Worm (Caenorhabditis elegans) whole organism, L3 larva: Measurements from ENCODE around the gene sdz-12.

ENCODE experiments used
- mml-1 ChIP-seq: fragments of 150-350 bp; sonication (generic microtip); optimal IDR thresholded peaks from 3 replicates; lab custom pipeline; 2014; ENCODE audit warnings: missing biosample characterization, missing genetic modification characterization
- nhr-76 ChIP-seq: fragments of 150-350 bp; sonication (generic microtip); optimal IDR thresholded peaks from 5 replicates; lab custom pipeline; 2014; ENCODE audit warnings: missing biosample characterization, missing genetic modification characterization
- sea-2 ChIP-seq: fragments of 150-350 bp; sonication (generic microtip); optimal IDR thresholded peaks from 4 replicates; lab custom pipeline; 2014; ENCODE audit warnings: missing biosample characterization, missing genetic modification reagents, missing genetic modification characterization

DNA sequence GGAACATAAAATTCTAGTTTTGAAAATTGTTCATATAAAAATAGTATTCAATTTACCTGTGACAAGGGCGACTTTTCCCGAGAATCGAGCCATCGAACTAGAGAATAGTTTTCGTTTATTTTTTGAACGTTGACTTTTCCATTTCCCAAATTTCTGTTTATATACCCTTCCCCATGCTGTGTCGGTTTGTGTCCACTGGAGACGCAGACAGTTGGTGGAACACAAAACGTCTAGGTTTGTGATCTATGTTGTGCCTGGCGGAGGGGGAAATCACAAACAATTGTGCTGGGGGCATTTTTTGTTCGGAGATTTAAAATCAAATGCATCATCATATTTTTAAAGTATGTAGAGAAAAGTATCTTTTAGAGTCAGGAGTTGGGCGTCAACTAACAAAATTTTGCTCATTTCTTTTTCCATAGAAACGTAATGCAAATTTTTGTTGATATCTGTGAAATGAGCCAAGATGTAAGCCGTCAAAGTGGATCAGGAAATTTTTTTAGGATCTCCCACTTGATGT is 12.1 kb upstream of the sdz-12 start, which contains the start of gene nta-1:
- TF ChIP-seq mml-1 (no peak), nhr-76 (tag; lab: Kevin White, UChicago) (no peak), sea-2 (GFP tag; lab: Kevin White, UChicago) (no peak)
